Fruit fly (Drosophila melanogaster): ENCODE data around the gene Srp14.

- no peak for TF ChIP-seq Dll (optimal IDR thresholded peaks at IDR 0.05)
- no peak for TF ChIP-seq psq (optimal IDR thresholded peaks at IDR 0.05)
- no peak for TF ChIP-seq EcR (GFP tag; optimal IDR thresholded peaks at IDR 0.05)
- no peak for TF ChIP-seq CG8478 (optimal IDR thresholded peaks at IDR 0.05)
Observed at dm6 chr3R:20605562-20606155, 25.7 kb downstream of the Srp14 start.
